Worm (Caenorhabditis elegans): ENCODE measurements around the gene morc-1.

Gene morc-1

DNA sequence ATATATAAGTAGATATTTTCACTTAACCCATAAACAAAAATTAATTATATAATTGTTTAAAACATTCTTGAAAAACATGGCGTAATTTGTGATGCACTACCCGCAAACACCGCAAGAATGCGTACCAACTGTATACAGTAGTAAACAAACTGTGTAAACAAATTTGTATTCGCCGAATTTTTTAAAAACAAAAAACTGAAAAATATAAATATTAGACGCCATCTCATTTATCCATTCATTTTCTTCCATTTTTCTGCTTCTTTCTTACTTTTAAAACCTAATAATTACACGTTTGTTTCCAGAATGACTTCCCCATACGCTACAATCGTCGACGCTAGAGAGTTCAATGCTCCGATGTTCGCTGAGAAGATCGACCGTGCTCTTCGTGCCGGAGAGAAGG is 18.6 kb upstream of the morc-1 start, which contains the start of gene nex-1:
Gene nex-1, plus strand, starts transcription at position 301 of the 400 bp plus-strand sequence.
- TF ChIP-seq nhr-85 (tag) (peak; percentile 50), lsy-2 (tag; optimal IDR thresholded peaks at IDR 0.05) (peak in 1 of 2 experiments; percentile 7), elt-3 (tag; optimal IDR thresholded peaks at IDR 0.05) (no peak), nhr-20 (tag; optimal IDR thresholded peaks at IDR 0.05) (no peak), nhr-76 (tag; optimal IDR thresholded peaks at IDR 0.05) (no peak), Y116A8C.19 (tag; optimal IDR thresholded peaks at IDR 0.05; ENCODE audit: borderline replicate concordance) (no peak)

DNA sequence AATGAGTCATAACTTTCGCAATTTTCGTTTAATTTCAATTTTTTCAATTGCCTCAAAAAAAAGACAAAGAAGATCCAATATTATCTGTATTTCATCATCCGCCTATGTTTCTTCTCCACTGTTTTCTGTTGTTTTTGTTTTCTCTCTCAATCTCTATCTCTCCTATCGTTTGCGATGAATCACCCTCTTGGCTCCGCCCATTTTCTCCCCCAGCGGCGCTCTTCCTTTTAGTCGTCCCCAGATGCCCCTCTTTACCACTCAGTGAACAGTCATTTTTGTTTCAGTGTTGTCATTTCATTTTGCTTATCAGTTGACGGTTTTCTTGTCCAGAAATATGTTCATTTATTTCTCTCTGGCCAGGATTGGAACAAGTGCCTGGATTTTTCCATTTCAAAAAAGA is 18.2 kb upstream of the morc-1 start:
- TF ChIP-seq pax-3 (tag; optimal IDR thresholded peaks at IDR 0.05) = no peak
- TF ChIP-seq nhr-19 (GFP tag; conservative IDR thresholded peaks at IDR 0.05) = no peak
- TF ChIP-seq efl-3 (GFP tag; optimal IDR thresholded peaks at IDR 0.05) = no peak
- TF ChIP-seq hlh-4 (tag; optimal IDR thresholded peaks at IDR 0.05) = no peak
- no peak for TF ChIP-seq C34B4.2 (tag; optimal IDR thresholded peaks at IDR 0.05)
- no peak for TF ChIP-seq xbp-1 (tag; optimal IDR thresholded peaks at IDR 0.05)
- no peak for TF ChIP-seq unc-86 (tag; optimal IDR thresholded peaks at IDR 0.05)
- no peak for TF ChIP-seq zag-1 (tag; optimal IDR thresholded peaks at IDR 0.05)
- no peak for TF ChIP-seq nhr-71 (tag; optimal IDR thresholded peaks at IDR 0.05)
- no peak for TF ChIP-seq hpl-2 (GFP tag; optimal IDR thresholded peaks at IDR 0.05)
- TF ChIP-seq tlp-1 (tag; optimal IDR thresholded peaks at IDR 0.05) = no peak
- no peak for TF ChIP-seq C16A3.4 (tag; optimal IDR thresholded peaks at IDR 0.05)
- TF ChIP-seq hlh-17 (GFP tag; optimal IDR thresholded peaks at IDR 0.05; ENCODE audit: borderline replicate concordance) = no peak
- no peak for TF ChIP-seq ama-1 (optimal IDR thresholded peaks at IDR 0.05)
- TF ChIP-seq isw-1 (GFP tag; IDR thresholded peaks at IDR 0.05) = no peak
- TF ChIP-seq unc-30 (tag; optimal IDR thresholded peaks at IDR 0.05) = no peak
- TF ChIP-seq elt-2 (tag; optimal IDR thresholded peaks at IDR 0.05) = no peak
- no peak for TF ChIP-seq unc-62 (GFP tag; optimal IDR thresholded peaks at IDR 0.05)
- no peak for TF ChIP-seq fkh-8 (tag; optimal IDR thresholded peaks at IDR 0.05)
- peak; percentile 37 for TF ChIP-seq lin-14 (GFP tag; optimal IDR thresholded peaks at IDR 0.05)
- TF ChIP-seq lin-35 (GFP tag; optimal IDR thresholded peaks at IDR 0.05) = no peak
- peak; percentile 6 for TF ChIP-seq snu-23 (GFP tag; optimal IDR thresholded peaks at IDR 0.05)
- peak; percentile 81 for TF ChIP-seq fos-1 (tag; optimal IDR thresholded peaks at IDR 0.05)
- TF ChIP-seq lin-39 (tag; optimal IDR thresholded peaks at IDR 0.05) = no peak
- TF ChIP-seq mdl-1 (tag; optimal IDR thresholded peaks at IDR 0.05) = no peak
- TF ChIP-seq fkh-4 (tag; optimal IDR thresholded peaks at IDR 0.05; ENCODE audit: borderline replicate concordance) = no peak
- no peak for TF ChIP-seq nhr-12 (tag; optimal IDR thresholded peaks at IDR 0.05)
- TF ChIP-seq dsc-1 (tag; optimal IDR thresholded peaks at IDR 0.05) = no peak
- peak; percentile 35 for TF ChIP-seq blmp-1 (tag; optimal IDR thresholded peaks at IDR 0.05)
- TF ChIP-seq Y116A8C.19 (tag; optimal IDR thresholded peaks at IDR 0.05; ENCODE audit: borderline replicate concordance) = no peak
- TF ChIP-seq nhr-84 (tag; optimal IDR thresholded peaks at IDR 0.05) = no peak
- no peak for TF ChIP-seq vab-15 (tag; optimal IDR thresholded peaks at IDR 0.05)
- TF ChIP-seq sup-37 (GFP tag; optimal IDR thresholded peaks at IDR 0.05) = no peak
- no peak for TF ChIP-seq nhr-76 (tag; optimal IDR thresholded peaks at IDR 0.05)
- TF ChIP-seq irx-1 (tag; optimal IDR thresholded peaks at IDR 0.05) = no peak
- TF ChIP-seq aha-1 (tag; optimal IDR thresholded peaks at IDR 0.05) = no peak
- peak; percentile 11 for TF ChIP-seq skn-1 (tag; optimal IDR thresholded peaks at IDR 0.05)
- no peak for TF ChIP-seq ets-5 (GFP tag; IDR thresholded peaks at IDR 0.05)
- TF ChIP-seq zip-4 (GFP tag; optimal IDR thresholded peaks at IDR 0.05) = no peak
- peak in 1 of 3 experiments; percentile 27 for TF ChIP-seq ceh-82 (tag; optimal IDR thresholded peaks at IDR 0.05)
